Fruit fly (Drosophila melanogaster): ENCODE measurements around the gene CG8461.

dm6 chr3R:14562040-14562439, 48.6 kb upstream of the CG8461 start, which contains the start of gene CG14851:
- TF ChIP-seq exex (tag; optimal IDR thresholded peaks at IDR 0.05), result no peak
- no peak for TF ChIP-seq CG6791 (GFP tag; IDR thresholded peaks at IDR 0.05; ENCODE audit: partially characterized antibody)
- TF ChIP-seq Six4 (GFP tag; optimal IDR thresholded peaks at IDR 0.05), result no peak
- TF ChIP-seq D19B (GFP tag; optimal IDR thresholded peaks at IDR 0.05), result no peak
- no peak for TF ChIP-seq H15 (GFP tag; IDR thresholded peaks at IDR 0.05)
- no peak for TF ChIP-seq kay (GFP tag; optimal IDR thresholded peaks at IDR 0.05)
- TF ChIP-seq Lpt (GFP tag; optimal IDR thresholded peaks at IDR 0.05), result no peak
- TF ChIP-seq CG31365 (tag; optimal IDR thresholded peaks at IDR 0.05), result no peak
- TF ChIP-seq CG13424 (tag; optimal IDR thresholded peaks at IDR 0.05), result no peak
- TF ChIP-seq hkb (optimal IDR thresholded peaks at IDR 0.05), result no peak
- TF ChIP-seq hkb (GFP tag; IDR thresholded peaks at IDR 0.05), result no peak
- no peak for TF ChIP-seq tll (GFP tag; optimal IDR thresholded peaks at IDR 0.05)
- TF ChIP-seq CG14710 (tag; optimal IDR thresholded peaks at IDR 0.05), result no peak
- no peak for TF ChIP-seq CG30020 (tag; optimal IDR thresholded peaks at IDR 0.05)
- TF ChIP-seq ttk (GFP tag; IDR thresholded peaks at IDR 0.05), result no peak
